Worm (Caenorhabditis elegans) whole organism, late embryonic: ENCODE results near the gene F10C2.3.

Experiments used
- che-1 ChIP-seq: sonication (generic microtip); optimal IDR thresholded peaks from 2 replicates; lab custom pipeline; 2016; ENCODE audit warnings: mild to moderate bottlenecking, missing genetic modification characterization, missing compliant biosample characterization
- dve-1 ChIP-seq: sonication (generic microtip); optimal IDR thresholded peaks from 2 replicates; lab custom pipeline; 2017; ENCODE audit warnings: antibody characterized with exemption, mild to moderate bottlenecking, missing genetic modification characterization, missing compliant biosample characterization
- fkh-10 ChIP-seq: fragments of 150-350 bp; optimal IDR thresholded peaks from 2 replicates; lab custom pipeline; 2014; ENCODE audit warnings: missing biosample characterization, missing genetic modification reagents, missing genetic modification characterization
- fkh-6 ChIP-seq: sonication (generic microtip); optimal IDR thresholded peaks from 2 replicates; lab custom pipeline; 2016; ENCODE audit warnings: missing genetic modification characterization, missing compliant biosample characterization
- hlh-30 ChIP-seq: sonication (generic microtip); optimal IDR thresholded peaks from 2 replicates; lab custom pipeline; 2017; ENCODE audit warnings: antibody characterized with exemption, missing genetic modification characterization, missing compliant biosample characterization; ENCODE audit not compliant: insufficient read depth
- lin-11 ChIP-seq: fragments of 200-800 bp; sonication (Bioruptor generic); optimal IDR thresholded peaks from 2 replicates; lab custom pipeline; 2018; ENCODE audit warnings: mild to moderate bottlenecking, missing genetic modification characterization, missing compliant biosample characterization
- madf-2 ChIP-seq: sonication (generic microtip); optimal IDR thresholded peaks from 2 replicates; lab custom pipeline; 2017; ENCODE audit warnings: missing genetic modification characterization, missing compliant biosample characterization
- npax-4 ChIP-seq: sonication (generic microtip); optimal IDR thresholded peaks from 2 replicates; lab custom pipeline; 2016; ENCODE audit warnings: missing genetic modification characterization, missing compliant biosample characterization
- pha-4 ChIP-seq: fragments of 150-350 bp; optimal IDR thresholded peaks from 2 replicates; lab custom pipeline; 2018; ENCODE audit warnings: missing biosample characterization, missing genetic modification reagents, missing genetic modification characterization
- pqm-1 ChIP-seq: sonication (generic microtip); optimal IDR thresholded peaks from 2 replicates; lab custom pipeline; 2016; ENCODE audit warnings: missing genetic modification characterization, missing compliant biosample characterization
- sox-2 ChIP-seq: fragments of 200-800 bp; sonication (Bioruptor generic); IDR thresholded peaks from 2 replicates; pipeline ENCODE4 v1.3.6; 2022; ENCODE audit warnings: missing genetic modification reagents, missing genetic modification characterization, missing compliant biosample characterization
- syd-9 ChIP-seq: sonication (generic microtip); optimal IDR thresholded peaks from 2 replicates; lab custom pipeline; 2016; ENCODE audit warnings: mild to moderate bottlenecking, missing genetic modification characterization, moderate library complexity, missing compliant biosample characterization
- tbx-7 ChIP-seq: sonication (generic microtip); optimal IDR thresholded peaks from 2 replicates; lab custom pipeline; 2016; ENCODE audit warnings: missing genotype, missing genetic modification characterization, missing compliant biosample characterization
- unc-42 ChIP-seq: sonication (generic microtip); optimal IDR thresholded peaks from 2 replicates; lab custom pipeline; 2016; ENCODE audit warnings: missing genotype, missing genetic modification characterization, missing compliant biosample characterization

- TF ChIP-seq npax-4: no peak
- no peak for TF ChIP-seq pha-4 (tag; lab: Kevin White, UChicago)
- no peak for TF ChIP-seq sox-2
- no peak for TF ChIP-seq pqm-1 (tag; lab: Kevin White, UChicago)
- TF ChIP-seq che-1 (tag; lab: Kevin White, UChicago): no peak
- no peak for TF ChIP-seq tbx-7 (tag; lab: Kevin White, UChicago)
- TF ChIP-seq fkh-10: no peak
- TF ChIP-seq unc-42: no peak
- no peak for TF ChIP-seq dve-1 (tag; lab: Kevin White, UChicago)
- no peak for TF ChIP-seq madf-2 (tag; lab: Kevin White, UChicago)
- no peak for TF ChIP-seq syd-9 (tag; lab: Kevin White, UChicago)
- TF ChIP-seq lin-11 (tag; lab: Kevin White, UChicago): no peak
- TF ChIP-seq fkh-6 (tag; lab: Kevin White, UChicago): no peak
- TF ChIP-seq hlh-30 (tag; lab: Kevin White, UChicago): no peak
These were observed 22.7 kb upstream of the F10C2.3 start for ce11 chrV:11997403-11997802.
